Fruit fly (Drosophila melanogaster) whole organism, embryonic: ENCODE measurements around the gene spirit.

ENCODE experiments used
- Antp ChIP-seq: fragments of 200-800 bp; sonication (Bioruptor generic); optimal IDR thresholded peaks from 3 replicates; lab custom pipeline; 2016; ENCODE audit warnings: missing biosample characterization, missing genetic modification characterization
- Bdp1 ChIP-seq: fragments of 200-800 bp; sonication (Bioruptor generic); optimal IDR thresholded peaks from 3 replicates; lab custom pipeline; 2016; ENCODE audit warnings: missing biosample characterization, missing genetic modification characterization
- CG10543 ChIP-seq: fragments of 200-800 bp; sonication (Bioruptor generic); optimal IDR thresholded peaks from 3 replicates; lab custom pipeline; 2017; ENCODE audit warnings: missing biosample characterization, mild to moderate bottlenecking, missing genetic modification characterization, moderate library complexity
- CG11398 ChIP-seq: fragments of 200-800 bp; sonication (Bioruptor generic); optimal IDR thresholded peaks from 2 replicates; lab custom pipeline; 2016; ENCODE audit warnings: missing biosample characterization, missing genetic modification characterization
- CG12219 ChIP-seq: fragments of 200-800 bp; sonication (Bioruptor generic); optimal IDR thresholded peaks from 3 replicates; lab custom pipeline; 2018; ENCODE audit warnings: missing biosample characterization, mild to moderate bottlenecking, missing genetic modification characterization
- CG13894 ChIP-seq: fragments of 200-800 bp; sonication (Bioruptor generic); optimal IDR thresholded peaks from 3 replicates; lab custom pipeline; 2018; ENCODE audit warnings: missing biosample characterization, mild to moderate bottlenecking, missing genetic modification characterization, moderate library complexity
- CG1529 ChIP-seq: fragments of 200-800 bp; sonication (Bioruptor generic); optimal IDR thresholded peaks from 3 replicates; lab custom pipeline; 2018; ENCODE audit warnings: missing biosample characterization, missing genetic modification characterization
- CG17612 ChIP-seq: fragments of 200-800 bp; sonication (Bioruptor generic); IDR thresholded peaks from 2 replicates; pipeline ENCODE4 v1.3.6; 2022; ENCODE audit warnings: missing biosample characterization, missing genetic modification characterization
- CG3163 ChIP-seq: fragments of 200-800 bp; sonication (Bioruptor generic); optimal IDR thresholded peaks from 3 replicates; lab custom pipeline; 2016; ENCODE audit warnings: missing biosample characterization, missing genetic modification characterization
- CG32767 ChIP-seq: fragments of 200-800 bp; sonication (Bioruptor generic); IDR thresholded peaks from 2 replicates; pipeline ENCODE4 v1.3.6; 2022; ENCODE audit warnings: missing biosample characterization, missing genetic modification characterization
- CG33213 ChIP-seq: fragments of 200-800 bp; sonication (Bioruptor generic); optimal IDR thresholded peaks from 3 replicates; lab custom pipeline; 2016; ENCODE audit warnings: missing biosample characterization, missing genetic modification characterization
- CG3726 ChIP-seq: fragments of 200-800 bp; sonication (Bioruptor generic); IDR thresholded peaks from 3 replicates; pipeline ENCODE4, ENCODE4 v1.3.6; 2022; ENCODE audit warnings: missing biosample characterization, missing genetic modification characterization
- CG4328 ChIP-seq: fragments of 200-800 bp; sonication (Bioruptor generic); optimal IDR thresholded peaks from 3 replicates; lab custom pipeline; 2017; ENCODE audit warnings: missing biosample characterization, missing genetic modification reagents, missing genetic modification characterization
- CG43689 ChIP-seq: fragments of 200-800 bp; sonication (Bioruptor generic); IDR thresholded peaks from 2 replicates; pipeline ENCODE4 v1.3.6; 2022; ENCODE audit warnings: missing biosample characterization, missing genetic modification characterization
- CG4730 ChIP-seq: fragments of 200-800 bp; sonication (Bioruptor generic); IDR thresholded peaks from 2 replicates; pipeline ENCODE4 v1.3.6; 2022; ENCODE audit warnings: missing biosample characterization, missing genetic modification characterization
- CG5180 ChIP-seq: fragments of 200-800 bp; sonication (Bioruptor generic); optimal IDR thresholded peaks from 3 replicates; lab custom pipeline; 2017; ENCODE audit warnings: missing biosample characterization, missing genetic modification characterization, mild to moderate bottlenecking, moderate library complexity, missing genetic modification reagents
- CG7271 ChIP-seq: fragments of 200-800 bp; sonication (Bioruptor generic); optimal IDR thresholded peaks from 2 replicates; lab custom pipeline; 2018; ENCODE audit warnings: missing biosample characterization, mild to moderate bottlenecking, missing genetic modification characterization, moderate library complexity
- CG7963 ChIP-seq: fragments of 200-800 bp; sonication (Bioruptor generic); IDR thresholded peaks from 3 replicates; pipeline ENCODE4 v1.3.6; 2022; ENCODE audit warnings: missing biosample characterization, missing genetic modification characterization; ENCODE audit not compliant: partially characterized antibody
- CG8281 ChIP-seq: fragments of 200-800 bp; sonication (Bioruptor generic); optimal IDR thresholded peaks from 2 replicates; lab custom pipeline; 2018; ENCODE audit warnings: missing biosample characterization, mild to moderate bottlenecking, missing genetic modification characterization, moderate library complexity
- CG8765 ChIP-seq: fragments of 200-800 bp; sonication (Bioruptor generic); IDR thresholded peaks from 2 replicates; pipeline ENCODE4 v1.3.6; 2022; ENCODE audit warnings: missing biosample characterization, missing genetic modification characterization
- Dll ChIP-seq: fragments of 200-800 bp; sonication (Bioruptor generic); IDR thresholded peaks from 4 replicates; pipeline ENCODE4 v1.3.6; 2022; ENCODE audit warnings: missing biosample characterization, missing genetic modification characterization; ENCODE audit not compliant: partially characterized antibody
- Doc2 ChIP-seq: fragments of 200-800 bp; sonication (Bioruptor generic); IDR thresholded peaks from 2 replicates; pipeline ENCODE4 v1.3.6; 2022; ENCODE audit warnings: missing biosample characterization, missing genetic modification characterization
- Dp ChIP-seq: fragments of 200-800 bp; sonication (Bioruptor generic); optimal IDR thresholded peaks from 2 replicates; lab custom pipeline; 2018; ENCODE audit warnings: missing biosample characterization, mild to moderate bottlenecking, missing genetic modification characterization, moderate library complexity
- HmgZ ChIP-seq: fragments of 200-800 bp; sonication (Bioruptor generic); optimal IDR thresholded peaks from 2 replicates; lab custom pipeline; 2018; ENCODE audit warnings: missing biosample characterization, mild to moderate bottlenecking, missing genetic modification characterization
- Hr3 ChIP-seq: fragments of 200-800 bp; sonication (Bioruptor generic); optimal IDR thresholded peaks from 3 replicates; lab custom pipeline; 2016; ENCODE audit warnings: missing biosample characterization, missing genetic modification characterization
- Hr39 ChIP-seq: fragments of >200 bp; optimal IDR thresholded peaks from 2 replicates; lab custom pipeline; 2017
- Kr ChIP-seq: fragments of 200-800 bp; sonication (Bioruptor generic); optimal IDR thresholded peaks from 2 replicates; lab custom pipeline; 2017; ENCODE audit warnings: missing biosample characterization, mild to moderate bottlenecking, missing genetic modification characterization
- Lim3 ChIP-seq: fragments of 200-800 bp; sonication (Bioruptor generic); IDR thresholded peaks from 2 replicates; pipeline ENCODE4 v1.3.6; 2022; ENCODE audit warnings: missing biosample characterization, missing genetic modification characterization
- Myb ChIP-seq: fragments of 200-800 bp; sonication (Bioruptor generic); optimal IDR thresholded peaks from 2 replicates; lab custom pipeline; 2016; ENCODE audit warnings: missing biosample characterization, missing genetic modification characterization
- Opbp ChIP-seq: fragments of 200-800 bp; sonication (Bioruptor generic); IDR thresholded peaks from 3 replicates; pipeline ENCODE4 v1.3.6; 2022; ENCODE audit warnings: missing biosample characterization, missing genetic modification characterization; ENCODE audit not compliant: partially characterized antibody
- Sry-δ ChIP-seq: fragments of 200-800 bp; sonication (Bioruptor generic); optimal IDR thresholded peaks from 2 replicates; lab custom pipeline; 2016; ENCODE audit warnings: missing biosample characterization, missing genetic modification characterization
- Ssrp ChIP-seq: fragments of 200-800 bp; sonication (Bioruptor generic); optimal IDR thresholded peaks from 2 replicates; lab custom pipeline; 2018; ENCODE audit warnings: missing biosample characterization, mild to moderate bottlenecking, missing genetic modification characterization, moderate library complexity
- Tbp ChIP-seq: fragments of >200 bp; optimal IDR thresholded peaks from 2 replicates; lab custom pipeline; 2018; ENCODE audit warnings: missing biosample characterization, missing genetic modification characterization
- Usf ChIP-seq: fragments of 200-800 bp; sonication (Bioruptor generic); optimal IDR thresholded peaks from 2 replicates; lab custom pipeline; 2017; ENCODE audit warnings: missing genotype, missing biosample characterization, missing genetic modification characterization
- ab ChIP-seq: fragments of 200-800 bp; sonication (Bioruptor generic); optimal IDR thresholded peaks from 2 replicates; lab custom pipeline; 2016; ENCODE audit warnings: missing biosample characterization, missing genetic modification characterization
- ash1 ChIP-seq: fragments of 200-800 bp; sonication (Bioruptor generic); optimal IDR thresholded peaks from 2 replicates; lab custom pipeline; 2018; ENCODE audit warnings: missing biosample characterization, mild to moderate bottlenecking, missing genetic modification characterization
- az2 ChIP-seq: fragments of 200-800 bp; sonication (Bioruptor generic); optimal IDR thresholded peaks from 3 replicates; lab custom pipeline; 2016; ENCODE audit warnings: missing biosample characterization, missing genetic modification characterization
- bigmax ChIP-seq: fragments of 200-800 bp; sonication (Bioruptor generic); optimal IDR thresholded peaks from 2 replicates; lab custom pipeline; 2018; ENCODE audit warnings: missing biosample characterization, mild to moderate bottlenecking, missing genetic modification characterization
- cwo ChIP-seq: fragments of 200-800 bp; sonication (Bioruptor generic); optimal IDR thresholded peaks from 3 replicates; lab custom pipeline; 2017; ENCODE audit warnings: missing biosample characterization, missing genetic modification characterization, mild to moderate bottlenecking, moderate library complexity, missing genetic modification reagents
- dimm ChIP-seq: fragments of 200-800 bp; sonication (Bioruptor generic); IDR thresholded peaks from 2 replicates; pipeline ENCODE4 v1.3.6; 2022; ENCODE audit warnings: missing biosample characterization, missing genetic modification characterization
- fd3F ChIP-seq: fragments of 200-800 bp; sonication (Bioruptor generic); optimal IDR thresholded peaks from 2 replicates; lab custom pipeline; 2018; ENCODE audit warnings: missing biosample characterization, mild to moderate bottlenecking, missing genetic modification characterization, moderate library complexity
- fu2 ChIP-seq: fragments of 200-800 bp; sonication (Bioruptor generic); optimal IDR thresholded peaks from 2 replicates; lab custom pipeline; 2016; ENCODE audit warnings: missing biosample characterization, missing genetic modification characterization
- gce ChIP-seq: fragments of 200-800 bp; sonication (Bioruptor generic); IDR thresholded peaks from 3 replicates; pipeline ENCODE4 v1.3.6; 2022; ENCODE audit warnings: missing biosample characterization, missing genetic modification characterization
- gem ChIP-seq: fragments of 200-800 bp; sonication (Bioruptor generic); optimal IDR thresholded peaks from 2 replicates; lab custom pipeline; 2019; ENCODE audit warnings: missing biosample characterization, mild to moderate bottlenecking, missing genetic modification characterization, moderate library complexity
- gt ChIP-seq: fragments of 200-800 bp; sonication (Bioruptor generic); IDR thresholded peaks from 2 replicates; pipeline ENCODE4 v1.3.6; 2022; ENCODE audit warnings: missing biosample characterization, missing genetic modification characterization
- lov ChIP-seq, 2 experiments: fragments of 200-800 bp in 1 of 2; fragments of >200 bp in 1 of 2; sonication (Bioruptor generic) in 1 of 2; IDR thresholded peaks in 1 of 2; optimal IDR thresholded peaks in 1 of 2; 2 replicates in 1 of 2; 3 replicates in 1 of 2; pipeline versions ENCODE4 v1.3.6 to Lab custom; 2017 to 2022; ENCODE audit warnings: missing biosample characterization in 1 of 2, missing genetic modification characterization in 1 of 2
- nmo ChIP-seq: fragments of 200-800 bp; sonication (Bioruptor generic); optimal IDR thresholded peaks from 2 replicates; lab custom pipeline; 2018; ENCODE audit warnings: missing biosample characterization, mild to moderate bottlenecking, missing genetic modification characterization, moderate library complexity
- otp ChIP-seq: fragments of 200-800 bp; sonication (Bioruptor generic); IDR thresholded peaks from 3 replicates; pipeline ENCODE4, ENCODE4 v1.3.6; 2022; ENCODE audit warnings: missing biosample characterization, missing genetic modification characterization
- p53 ChIP-seq: fragments of 200-800 bp; sonication (Bioruptor generic); optimal IDR thresholded peaks from 2 replicates; lab custom pipeline; 2016; ENCODE audit warnings: missing biosample characterization, missing genetic modification characterization
- pita ChIP-seq: fragments of 200-800 bp; sonication (Bioruptor generic); optimal IDR thresholded peaks from 2 replicates; lab custom pipeline; 2017; ENCODE audit warnings: missing biosample characterization, mild to moderate bottlenecking, missing genetic modification characterization
- scrt ChIP-seq: fragments of 200-800 bp; sonication (Bioruptor generic); optimal IDR thresholded peaks from 2 replicates; lab custom pipeline; 2018; ENCODE audit warnings: missing biosample characterization, mild to moderate bottlenecking, missing genetic modification characterization, moderate library complexity

Gene spirit

DNA sequence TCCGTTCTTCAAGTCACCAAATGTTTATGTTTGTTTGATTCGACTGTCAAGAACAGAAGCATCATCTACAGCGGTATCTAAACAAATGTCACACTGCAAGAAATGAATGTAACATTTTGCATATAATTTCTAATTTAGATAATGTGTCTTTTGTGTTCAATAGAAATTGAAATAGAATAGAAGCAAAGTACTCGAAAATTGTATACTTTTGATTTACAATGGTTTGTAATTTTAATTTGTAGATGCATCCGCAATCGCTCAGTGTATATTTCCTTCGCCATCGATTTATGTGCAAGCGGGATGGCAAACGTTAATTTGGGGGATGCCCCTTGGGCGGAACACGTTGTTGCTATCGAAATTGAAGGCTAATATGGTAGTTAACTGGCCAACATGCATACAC lies 35.2 kb downstream of the spirit start (continued):
- TF ChIP-seq bigmax (GFP tag; lab: Kevin White, UChicago) (no peak), Bdp1 (GFP tag; lab: Kevin White, UChicago) (no peak), CG10543 (GFP tag; lab: Kevin White, UChicago) (no peak), CG32767 (peak; percentile 46; the same call in 1 of the 2 replicates), Sry-δ (GFP tag; lab: Kevin White, UChicago) (no peak), CG7963 (GFP tag; lab: Robert Waterston, UW) (no peak), otp (GFP tag; lab: Robert Waterston, UW) (0 out of 3 replicates have a peak, but pooled peaks have one; percentile 47), Doc2 (GFP tag; lab: Robert Waterston, UW) (no peak), CG8765 (GFP tag; lab: Robert Waterston, UW) (no peak), fd3F (GFP tag; lab: Kevin White, UChicago) (peak; percentile 32), CG7271 (tag; lab: Kevin White, UChicago) (no peak), gt (GFP tag; lab: Robert Waterston, UW) (no peak), Lim3 (GFP tag; lab: Robert Waterston, UW) (no peak), cwo (GFP tag; lab: Kevin White, UChicago) (peak; percentile 42), nmo (peak; percentile 60), Myb (no peak), Opbp (GFP tag; lab: Robert Waterston, UW) (no peak), lov (optimal IDR thresholded peaks at IDR 0.05; lab: Kevin White, UChicago) (no peak), lov (GFP tag; IDR thresholded peaks at IDR 0.05; lab: Robert Waterston, UW) (0 out of 3 replicates have a peak, but pooled peaks have one; percentile 54), CG3163 (GFP tag; lab: Kevin White, UChicago) (no peak), Antp (GFP tag; lab: Kevin White, UChicago) (peak; percentile 68), CG8281 (tag; lab: Kevin White, UChicago) (peak; percentile 39), CG33213 (GFP tag; lab: Kevin White, UChicago) (peak; percentile 52), scrt (GFP tag; lab: Kevin White, UChicago) (peak; percentile 33), ab (no peak), CG43689 (GFP tag; lab: Robert Waterston, UW) (no peak), CG12219 (GFP tag; lab: Kevin White, UChicago) (peak; percentile 67), az2 (GFP tag; lab: Kevin White, UChicago) (peak; percentile 67), gce (0 out of 3 replicates have a peak, but pooled peaks have one; percentile 30), CG1529 (GFP tag; lab: Kevin White, UChicago) (peak; percentile 38), pita (GFP tag; lab: Kevin White, UChicago) (no peak), Hr3 (GFP tag; lab: Kevin White, UChicago) (peak; percentile 29), CG11398 (GFP tag; lab: Kevin White, UChicago) (peak; percentile 20), CG13894 (tag; lab: Kevin White, UChicago) (peak; percentile 10), dimm (GFP tag; lab: Robert Waterston, UW) (0 out of 2 replicates have a peak, but pooled peaks have one; percentile 14), CG4730 (GFP tag; lab: Robert Waterston, UW) (peak; percentile 50; the same call in 1 of the 2 replicates), Kr (GFP tag; lab: Kevin White, UChicago) (no peak), CG4328 (GFP tag; lab: Kevin White, UChicago) (peak; percentile 12), CG17612 (GFP tag; lab: Robert Waterston, UW) (0 out of 2 replicates have a peak, but pooled peaks have one; percentile 7), gem (tag; lab: Kevin White, UChicago) (peak; percentile 79), Ssrp (tag; lab: Kevin White, UChicago) (peak; percentile 54), Dp (GFP tag; lab: Kevin White, UChicago) (no peak), Tbp (GFP tag; lab: Kevin White, UChicago) (no peak), Dll (GFP tag; lab: Robert Waterston, UW) (no peak), CG5180 (GFP tag; lab: Kevin White, UChicago) (peak; percentile 10), Hr39 (no peak), ash1 (GFP tag; lab: Kevin White, UChicago) (no peak), HmgZ (peak; percentile 18), Usf (GFP tag; lab: Kevin White, UChicago) (no peak), p53 (GFP tag; lab: Kevin White, UChicago) (no peak), fu2 (GFP tag; lab: Kevin White, UChicago) (no peak), CG3726 (GFP tag; lab: Robert Waterston, UW) (no peak)
